Worm (Caenorhabditis elegans): ENCODE data around the gene dct-11.

DNA sequence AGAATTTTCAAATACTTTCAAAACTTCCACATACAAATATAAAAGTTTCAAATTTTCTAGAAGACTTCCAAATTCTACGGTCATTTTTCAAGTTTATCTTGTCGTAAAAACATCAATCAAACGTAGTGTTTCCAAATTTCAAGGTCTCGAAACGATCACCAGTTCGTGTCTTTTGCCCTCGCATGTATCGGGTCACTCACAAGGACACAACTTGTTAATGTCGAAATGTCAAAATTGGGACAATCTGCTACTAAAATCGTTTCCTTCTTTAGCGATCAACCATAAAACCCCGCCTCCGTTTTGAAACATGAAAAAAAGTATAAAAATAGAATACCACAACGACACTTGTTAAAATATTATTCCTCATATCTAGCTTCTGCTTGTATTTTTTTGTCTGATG lies 36.1 kb downstream of the dct-11 start:
- TF ChIP-seq pha-4 (tag; optimal IDR thresholded peaks at IDR 0.05) (no peak), tbx-2 (tag; optimal IDR thresholded peaks at IDR 0.05) (no peak), elt-2 (tag; optimal IDR thresholded peaks at IDR 0.05) (no peak), dmd-4 (tag; optimal IDR thresholded peaks at IDR 0.05; ENCODE audit: borderline replicate concordance) (no peak)
